Fruit fly (Drosophila melanogaster): ENCODE data around the gene Ocho.

Ocho gene

DNA sequence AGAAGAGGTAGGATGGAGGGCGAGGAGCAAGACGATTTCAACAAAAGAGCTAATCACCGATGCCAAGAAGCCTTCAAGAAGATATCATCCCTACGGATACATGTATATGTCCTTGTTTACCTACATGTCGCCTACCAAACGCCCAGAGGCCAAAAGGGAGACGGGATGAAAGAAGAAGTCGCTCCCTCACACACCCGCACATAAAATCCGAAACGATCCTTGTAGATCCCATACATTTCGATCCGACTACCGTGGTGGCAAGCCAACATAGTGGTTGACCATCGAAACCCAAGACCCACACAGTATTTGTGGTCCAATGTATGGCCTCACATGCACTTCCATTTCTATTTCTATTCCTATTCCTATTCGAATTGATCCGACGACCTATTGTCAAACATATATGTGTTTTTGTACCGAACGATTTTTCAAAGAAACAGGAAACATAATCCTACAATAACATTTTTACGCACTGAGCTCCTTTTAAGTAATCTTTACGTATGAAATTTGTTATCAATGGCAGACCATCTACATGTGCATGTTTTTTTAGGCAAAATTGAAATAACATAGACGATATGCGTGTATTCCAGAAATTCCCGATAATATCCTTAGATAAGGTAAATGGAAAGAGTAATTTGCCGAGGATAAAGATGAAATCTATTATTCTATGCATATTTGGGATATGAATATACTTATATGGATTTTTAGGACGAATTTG lies 15.9 kb upstream of the Ocho start:
- TF ChIP-seq CG15479 (GFP tag; optimal IDR thresholded peaks at IDR 0.05) (peak; percentile 81), D (optimal IDR thresholded peaks at IDR 0.05) (peak; percentile 91), D (GFP tag; optimal IDR thresholded peaks at IDR 0.05) (no peak), zen (tag; optimal IDR thresholded peaks at IDR 0.05) (peak; percentile 74), chm (GFP tag; IDR thresholded peaks at IDR 0.05) (peak; percentile 49; the same call in 1 of the 2 replicates), aop (GFP tag; IDR thresholded peaks at IDR 0.05) (no peak), Scr (GFP tag; IDR thresholded peaks at IDR 0.05; ENCODE audit: partially characterized antibody) (no peak), Hsf (GFP tag; optimal IDR thresholded peaks at IDR 0.05) (no peak), insv (GFP tag; optimal IDR thresholded peaks at IDR 0.05) (peak in 1 of 2 experiments; percentile 77), lov (optimal IDR thresholded peaks at IDR 0.05) (no peak), lov (GFP tag; IDR thresholded peaks at IDR 0.05) (peak; percentile 57; the same call in 1 of the 3 replicates), Mrtf (GFP tag; IDR thresholded peaks at IDR 0.05) (no peak), lbe (GFP tag; optimal IDR thresholded peaks at IDR 0.05) (no peak), twi (tag; optimal IDR thresholded peaks at IDR 0.05) (peak; percentile 67), CG2199 (GFP tag; IDR thresholded peaks at IDR 0.05) (peak; percentile 79; the same call in 2 of the 3 replicates), tll (GFP tag; optimal IDR thresholded peaks at IDR 0.05) (peak in 1 of 2 experiments; percentile 71), vvl (GFP tag; IDR thresholded peaks at IDR 0.05) (no peak), mld (GFP tag; IDR thresholded peaks at IDR 0.05; ENCODE audit: partially characterized antibody) (no peak), CG11560 (tag; IDR thresholded peaks at IDR 0.05) (no peak), CG15601 (tag; optimal IDR thresholded peaks at IDR 0.05) (no peak), pros (GFP tag; optimal IDR thresholded peaks at IDR 0.05) (peak; percentile 82), kni (GFP tag; optimal IDR thresholded peaks at IDR 0.05) (peak; percentile 73), odd (GFP tag; optimal IDR thresholded peaks at IDR 0.05) (peak; percentile 44), croc (GFP tag; conservative IDR thresholded peaks at IDR 0.05) (no peak), grn (GFP tag; optimal IDR thresholded peaks at IDR 0.05) (peak; percentile 28), Xrp1 (GFP tag; IDR thresholded peaks at IDR 0.05) (peak; percentile 33; the same call in 1 of the 2 replicates)

DNA sequence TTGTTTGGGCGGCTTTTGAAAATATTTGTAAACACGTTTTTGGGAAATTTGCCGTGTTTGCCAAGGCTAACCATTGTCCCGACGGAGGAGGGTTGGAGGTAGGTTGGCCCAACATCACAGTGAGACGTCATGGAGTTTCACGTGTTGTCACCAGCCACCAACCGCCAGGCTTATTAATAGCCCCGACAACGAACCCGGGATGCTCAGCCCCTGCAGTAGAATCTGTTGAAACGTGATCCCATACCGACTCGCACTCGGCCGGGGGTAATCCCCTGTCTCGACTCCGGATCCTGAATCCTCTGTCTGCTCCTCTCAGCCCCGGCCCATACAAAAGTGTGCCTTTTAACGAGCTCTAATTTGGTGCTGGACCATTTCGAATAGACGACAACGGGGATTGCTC lies 14.1 kb upstream of the Ocho start:
- TF ChIP-seq lola (GFP tag; optimal IDR thresholded peaks at IDR 0.05), result no peak
- no peak for TF ChIP-seq gt (GFP tag; IDR thresholded peaks at IDR 0.05)
- TF ChIP-seq CG12219 (GFP tag; optimal IDR thresholded peaks at IDR 0.05), result no peak
- TF ChIP-seq Kr (GFP tag; optimal IDR thresholded peaks at IDR 0.05), result peak; percentile 5
- no peak for TF ChIP-seq CG42726 (GFP tag; IDR thresholded peaks at IDR 0.05; ENCODE audit: partially characterized antibody)
- no peak for TF ChIP-seq HLH3B (GFP tag; IDR thresholded peaks at IDR 0.05)
- TF ChIP-seq CG14965 (GFP tag; optimal IDR thresholded peaks at IDR 0.05; ENCODE audit: borderline replicate concordance), result no peak
- TF ChIP-seq Ets97D (GFP tag; optimal IDR thresholded peaks at IDR 0.05), result no peak
- TF ChIP-seq CG1832 (GFP tag; optimal IDR thresholded peaks at IDR 0.05), result no peak
- no peak for TF ChIP-seq Taf1 (GFP tag; IDR thresholded peaks at IDR 0.05)
- TF ChIP-seq stwl (tag; optimal IDR thresholded peaks at IDR 0.05), result no peak
- no peak for TF ChIP-seq cato (GFP tag; optimal IDR thresholded peaks at IDR 0.05; ENCODE audit: borderline replicate concordance)
- no peak for TF ChIP-seq CG13424 (tag; optimal IDR thresholded peaks at IDR 0.05)
- TF ChIP-seq kni (GFP tag; optimal IDR thresholded peaks at IDR 0.05), result peak; percentile 50
- TF ChIP-seq al (GFP tag; IDR thresholded peaks at IDR 0.05), result no peak
- no peak for TF ChIP-seq danr (GFP tag; IDR thresholded peaks at IDR 0.05)
- no peak for TF ChIP-seq br (optimal IDR thresholded peaks at IDR 0.05)
- TF ChIP-seq sisA (GFP tag; IDR thresholded peaks at IDR 0.05), result no peak
- no peak for TF ChIP-seq CG13287 (GFP tag; IDR thresholded peaks at IDR 0.05; ENCODE audit: partially characterized antibody)
- no peak for TF ChIP-seq gem (tag; optimal IDR thresholded peaks at IDR 0.05)
- TF ChIP-seq Awh (GFP tag; IDR thresholded peaks at IDR 0.05), result no peak
- no peak for TF ChIP-seq chn (GFP tag; optimal IDR thresholded peaks at IDR 0.05)
- TF ChIP-seq CG6854 (GFP tag; optimal IDR thresholded peaks at IDR 0.05), result no peak
- TF ChIP-seq CG7987 (GFP tag; optimal IDR thresholded peaks at IDR 0.05), result no peak
- no peak for TF ChIP-seq CG12391 (tag; optimal IDR thresholded peaks at IDR 0.05)
- no peak for TF ChIP-seq CG2678 (tag; optimal IDR thresholded peaks at IDR 0.05)
